Worm (Caenorhabditis elegans): Measurements from ENCODE around the gene swt-7.

ce11 chrV:5030212-5030611 is 403 bp downstream of the swt-7 start:
- TF ChIP-seq ztf-11 (tag; optimal IDR thresholded peaks at IDR 0.05) = no peak
- TF ChIP-seq mdl-1 (tag; optimal IDR thresholded peaks at IDR 0.05) = no peak
- TF ChIP-seq blmp-1 (tag; optimal IDR thresholded peaks at IDR 0.05) = no peak
- no peak for TF ChIP-seq lin-39 (tag; optimal IDR thresholded peaks at IDR 0.05)
- TF ChIP-seq nhr-237 (tag; optimal IDR thresholded peaks at IDR 0.05) = no peak
- no peak for TF ChIP-seq unc-62 (GFP tag; optimal IDR thresholded peaks at IDR 0.05)
- TF ChIP-seq Y116A8C.19 (tag; optimal IDR thresholded peaks at IDR 0.05; ENCODE audit: borderline replicate concordance) = no peak

Measured in whole organism, L1 larva.